Worm (Caenorhabditis elegans) whole organism, L3 larva: ENCODE measurements around the gene ctsa-1.1.

Experiments used
- ceh-82 ChIP-seq: fragments of 150-350 bp; optimal IDR thresholded peaks from 2 replicates; lab custom pipeline; 2014; ENCODE audit warnings: missing biosample characterization, missing genetic modification characterization
- daf-12 ChIP-seq: fragments of 150-350 bp; optimal IDR thresholded peaks from 2 replicates; lab custom pipeline; 2014; ENCODE audit warnings: missing biosample characterization, missing genetic modification reagents, missing genetic modification characterization
- egl-27 ChIP-seq: sonication (generic microtip); optimal IDR thresholded peaks from 4 replicates; lab custom pipeline; 2017; ENCODE audit warnings: missing biosample characterization, missing genetic modification reagents, missing genetic modification characterization
- lin-39 ChIP-seq: fragments of 150-350 bp; optimal IDR thresholded peaks from 2 replicates; lab custom pipeline; 2018; ENCODE audit warnings: missing biosample characterization, missing genetic modification reagents, missing genetic modification characterization
- nhr-11 ChIP-seq: fragments of 150-350 bp; optimal IDR thresholded peaks from 2 replicates; lab custom pipeline; 2014; ENCODE audit warnings: missing biosample characterization, missing genetic modification characterization
- tbx-2 ChIP-seq: sonication (generic microtip); optimal IDR thresholded peaks from 2 replicates; lab custom pipeline; 2016; ENCODE audit warnings: mild to moderate bottlenecking, missing genetic modification characterization, missing compliant biosample characterization
- ztf-11 ChIP-seq: fragments of 150-350 bp; optimal IDR thresholded peaks from 2 replicates; lab custom pipeline; 2014; ENCODE audit warnings: missing biosample characterization, missing genetic modification characterization
- ztf-4 ChIP-seq: fragments of 150-350 bp; optimal IDR thresholded peaks from 2 replicates; lab custom pipeline; 2014; ENCODE audit warnings: missing biosample characterization, missing genetic modification characterization

ce11 chrII:4706359-4706871 is 31.0 kb upstream of the ctsa-1.1 start, which contains the start of the genes F10G7.9 and tsn-1:
- no peak for TF ChIP-seq daf-12 (tag; lab: Kevin White, UChicago)
- no peak for TF ChIP-seq ztf-11 (tag; lab: Kevin White, UChicago)
- TF ChIP-seq lin-39 (tag; lab: Kevin White, UChicago), result no peak
- no peak for TF ChIP-seq egl-27 (tag; lab: Kevin White, UChicago)
- TF ChIP-seq ztf-4 (tag; lab: Kevin White, UChicago), result no peak
- TF ChIP-seq nhr-11 (tag; lab: Kevin White, UChicago), result no peak
- TF ChIP-seq tbx-2, result no peak
- no peak for TF ChIP-seq ceh-82 (tag; lab: Kevin White, UChicago)
